Fruit fly (Drosophila melanogaster) whole organism, pupa: ENCODE data around the gene CG4287.

Experiments
- CG10348 ChIP-seq: fragments of 200-800 bp; sonication (Bioruptor generic); IDR thresholded peaks from 2 replicates; pipeline ENCODE4 v1.3.6; 2022; ENCODE audit warnings: missing biosample characterization, missing genetic modification characterization
- CG12605 ChIP-seq: fragments of 200-800 bp; sonication (Bioruptor generic); IDR thresholded peaks from 2 replicates; pipeline ENCODE4 v1.3.6; 2022; ENCODE audit warnings: missing biosample characterization, missing genetic modification characterization
- CG13204 ChIP-seq: fragments of 200-800 bp; sonication (Bioruptor generic); optimal IDR thresholded peaks from 2 replicates; lab custom pipeline; 2018; ENCODE audit warnings: missing biosample characterization, mild to moderate bottlenecking, missing genetic modification characterization, moderate library complexity
- CG14655 ChIP-seq: fragments of 200-800 bp; sonication (Bioruptor generic); optimal IDR thresholded peaks from 3 replicates; lab custom pipeline; 2017; ENCODE audit warnings: mild to moderate bottlenecking, missing biosample characterization, missing genetic modification reagents, missing genetic modification characterization
- CG15710 ChIP-seq: fragments of 200-800 bp; sonication (Bioruptor generic); optimal IDR thresholded peaks from 2 replicates; lab custom pipeline; 2018; ENCODE audit warnings: missing biosample characterization, mild to moderate bottlenecking, missing genetic modification characterization, moderate library complexity
- CG17806 ChIP-seq: fragments of 200-800 bp; sonication (Bioruptor generic); optimal IDR thresholded peaks from 2 replicates; lab custom pipeline; 2018; ENCODE audit warnings: missing biosample characterization, mild to moderate bottlenecking, missing genetic modification characterization, moderate library complexity
- CG32121 ChIP-seq: fragments of 200-800 bp; sonication (Bioruptor generic); IDR thresholded peaks from 2 replicates; pipeline ENCODE4 v1.3.6; 2022; ENCODE audit warnings: missing biosample characterization, missing genetic modification characterization
- CG34367 ChIP-seq: fragments of 200-800 bp; sonication (Bioruptor generic); optimal IDR thresholded peaks from 2 replicates; lab custom pipeline; 2018; ENCODE audit warnings: missing biosample characterization, mild to moderate bottlenecking, missing genetic modification characterization
- CG4496 ChIP-seq: fragments of 200-800 bp; sonication (Bioruptor generic); IDR thresholded peaks from 3 replicates; pipeline ENCODE4 v1.3.6; 2022; ENCODE audit warnings: missing biosample characterization, missing genetic modification characterization
- CG8159 ChIP-seq: fragments of 200-800 bp; sonication (Bioruptor generic); optimal IDR thresholded peaks from 3 replicates; lab custom pipeline; 2018; ENCODE audit warnings: missing biosample characterization, mild to moderate bottlenecking, missing genetic modification characterization, moderate library complexity
- CG8301 ChIP-seq: fragments of 200-800 bp; sonication (Bioruptor generic); optimal IDR thresholded peaks from 2 replicates; lab custom pipeline; 2018; ENCODE audit warnings: missing biosample characterization, mild to moderate bottlenecking, missing genetic modification characterization
- CG9948 ChIP-seq: fragments of 200-800 bp; sonication (Bioruptor generic); optimal IDR thresholded peaks from 2 replicates; lab custom pipeline; 2018; ENCODE audit warnings: missing biosample characterization, mild to moderate bottlenecking, missing genetic modification characterization, moderate library complexity
- D1 ChIP-seq: fragments of 200-800 bp; sonication (Bioruptor generic); optimal IDR thresholded peaks from 2 replicates; lab custom pipeline; 2018; ENCODE audit warnings: missing biosample characterization, mild to moderate bottlenecking, missing genetic modification characterization, moderate library complexity
- EcR ChIP-seq: fragments of 200-800 bp; sonication (Bioruptor generic); optimal IDR thresholded peaks from 3 replicates; lab custom pipeline; 2019; ENCODE audit warnings: missing biosample characterization, missing genetic modification characterization, mild to moderate bottlenecking, moderate library complexity, missing genetic modification reagents
- Ets98B ChIP-seq: fragments of 200-800 bp; sonication (Bioruptor generic); IDR thresholded peaks from 2 replicates; pipeline ENCODE4 v1.3.6; 2022; ENCODE audit warnings: missing biosample characterization, missing genetic modification characterization
- Pif1A ChIP-seq: fragments of 200-800 bp; sonication (Bioruptor generic); optimal IDR thresholded peaks from 3 replicates; lab custom pipeline; 2016; ENCODE audit warnings: missing biosample characterization, missing genetic modification characterization
- Pif1B ChIP-seq: fragments of 200-800 bp; sonication (Bioruptor generic); optimal IDR thresholded peaks from 3 replicates; lab custom pipeline; 2016; ENCODE audit warnings: missing biosample characterization, missing genetic modification characterization
- Snoo ChIP-seq: fragments of 200-800 bp; sonication (Bioruptor generic); optimal IDR thresholded peaks from 3 replicates; lab custom pipeline; 2017; ENCODE audit warnings: missing biosample characterization, mild to moderate bottlenecking, missing genetic modification characterization, inconsistent platforms
- fd96Ca ChIP-seq: fragments of 200-800 bp; sonication (Bioruptor generic); IDR thresholded peaks from 3 replicates; pipeline ENCODE4 v1.3.6; 2022; ENCODE audit warnings: missing biosample characterization, missing genetic modification characterization
- gl ChIP-seq: fragments of 200-800 bp; sonication (Bioruptor generic); optimal IDR thresholded peaks from 2 replicates; lab custom pipeline; 2018; ENCODE audit warnings: missing biosample characterization, mild to moderate bottlenecking, missing genetic modification characterization
- rn ChIP-seq: fragments of 200-800 bp; sonication (Bioruptor generic); IDR thresholded peaks from 2 replicates; pipeline ENCODE4 v1.3.6; 2022; ENCODE audit warnings: missing biosample characterization, missing genetic modification characterization

The CG4287 gene

DNA sequence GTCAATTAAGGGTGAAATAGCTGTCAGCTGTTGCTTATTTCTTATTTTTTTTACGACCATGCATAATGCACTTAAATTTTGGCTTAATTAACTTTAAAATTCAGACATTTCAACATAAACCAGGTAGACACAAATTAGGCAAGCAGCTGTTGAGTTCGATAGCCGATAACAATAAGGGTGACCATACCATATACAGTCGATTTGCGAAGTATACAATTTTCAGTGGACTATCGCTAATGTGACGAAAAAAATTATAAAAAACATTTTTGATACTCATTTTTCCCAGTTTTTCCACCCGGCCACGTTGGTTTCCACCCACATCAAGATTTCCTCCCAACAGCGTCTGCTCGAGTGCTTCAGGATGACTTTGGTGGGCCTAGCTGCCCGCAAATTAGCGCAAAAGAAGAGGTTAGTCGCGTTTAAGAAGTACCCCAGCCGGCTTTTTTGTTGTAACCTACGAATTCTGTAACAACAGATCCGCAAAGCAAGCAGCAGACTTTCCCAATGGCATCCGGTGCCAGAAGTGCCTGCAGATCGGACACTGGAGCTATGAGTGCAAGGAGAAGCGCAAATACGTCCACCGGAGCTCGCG, at the start of gene CG4287, which contains the start of gene CG5516:
Gene CG4287, minus strand, starts transcription at position 178 of the 592 bp plus-strand sequence.
Gene CG5516, plus strand, starts transcription at position 195 of the 592 bp plus-strand sequence.
- TF ChIP-seq CG34367 (tag; lab: Kevin White, UChicago) = no peak
- no peak for TF ChIP-seq CG8159 (tag; lab: Kevin White, UChicago)
- TF ChIP-seq gl (tag; lab: Kevin White, UChicago) = no peak

DNA sequence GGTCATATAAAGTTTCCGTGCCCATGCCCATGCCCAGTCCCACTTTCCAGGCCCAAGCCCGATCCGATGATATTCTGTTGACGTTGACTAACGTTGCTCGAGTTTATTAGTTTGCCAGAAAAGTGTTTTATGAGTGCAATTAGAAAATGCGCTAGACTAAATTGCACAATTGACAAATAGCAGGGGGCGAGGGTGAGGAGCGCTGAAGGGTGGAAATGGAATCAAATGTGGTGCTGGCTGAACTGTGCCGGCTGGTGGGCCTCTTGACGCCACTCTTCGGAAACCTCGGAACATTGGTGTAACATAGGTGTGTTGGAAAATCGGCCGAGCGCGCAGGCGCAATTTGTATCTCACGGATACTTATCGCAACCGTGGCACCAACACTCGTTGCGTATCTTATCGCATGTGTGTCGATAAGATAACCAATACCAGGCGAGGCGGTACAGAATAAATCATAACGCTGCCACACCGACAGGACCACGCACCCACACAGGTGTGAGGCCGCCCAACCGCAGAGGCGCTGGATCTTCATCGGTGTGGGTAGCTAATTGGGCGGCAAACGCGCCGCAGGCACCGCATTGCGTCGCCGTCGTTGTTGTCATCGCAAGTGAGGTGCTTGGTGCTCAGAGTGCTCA, 48.1 kb upstream of the CG4287 start:
- no peak for TF ChIP-seq Ets98B (GFP tag; lab: Robert Waterston, UW)
- no peak for TF ChIP-seq CG10348
- TF ChIP-seq Pif1A = no peak
- TF ChIP-seq CG8159 (tag; lab: Kevin White, UChicago) = no peak
- no peak for TF ChIP-seq D1
- no peak for TF ChIP-seq CG4496 (GFP tag; lab: Robert Waterston, UW)
- TF ChIP-seq Snoo (tag; lab: Kevin White, UChicago) = no peak
- TF ChIP-seq fd96Ca (GFP tag; lab: Robert Waterston, UW) = no peak
- no peak for TF ChIP-seq gl (tag; lab: Kevin White, UChicago)
- TF ChIP-seq CG17806 = no peak
- no peak for TF ChIP-seq Pif1B
- TF ChIP-seq CG8301 (tag; lab: Kevin White, UChicago) = no peak
- no peak for TF ChIP-seq CG14655 (GFP tag; lab: Kevin White, UChicago)
- TF ChIP-seq CG34367 (tag; lab: Kevin White, UChicago) = no peak
- TF ChIP-seq EcR (GFP tag; lab: Kevin White, UChicago) = no peak
- TF ChIP-seq CG15710 = no peak
- TF ChIP-seq CG9948 (tag; lab: Kevin White, UChicago) = no peak
- no peak for TF ChIP-seq rn (GFP tag; lab: Robert Waterston, UW)

DNA sequence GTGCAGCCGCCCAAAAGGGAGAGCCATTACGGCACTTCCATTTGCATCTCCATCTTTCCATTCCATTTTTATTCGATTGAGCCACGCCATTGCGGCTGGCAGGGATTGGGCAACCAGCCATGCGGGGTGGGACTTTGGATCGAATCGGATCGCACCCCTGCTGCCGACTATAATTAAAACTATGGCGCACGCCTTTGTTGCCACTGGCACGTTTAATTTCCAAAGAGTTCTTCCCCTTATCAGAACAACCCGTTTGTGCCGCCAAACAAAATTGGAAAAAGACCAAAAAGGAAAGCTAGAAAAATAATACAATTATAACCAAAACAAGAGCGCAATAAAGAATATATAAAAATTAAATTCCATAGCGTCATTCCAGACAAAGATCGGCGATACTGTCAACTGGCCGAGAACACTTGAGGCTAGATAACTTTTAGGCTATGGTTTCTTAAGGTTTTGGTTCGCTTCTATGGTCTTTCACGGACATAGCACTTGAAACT, 46.4 kb upstream of the CG4287 start:
- TF ChIP-seq CG4496 (GFP tag; lab: Robert Waterston, UW) = no peak
- TF ChIP-seq CG14655 (GFP tag; lab: Kevin White, UChicago) = no peak
- no peak for TF ChIP-seq EcR (GFP tag; lab: Kevin White, UChicago)

DNA sequence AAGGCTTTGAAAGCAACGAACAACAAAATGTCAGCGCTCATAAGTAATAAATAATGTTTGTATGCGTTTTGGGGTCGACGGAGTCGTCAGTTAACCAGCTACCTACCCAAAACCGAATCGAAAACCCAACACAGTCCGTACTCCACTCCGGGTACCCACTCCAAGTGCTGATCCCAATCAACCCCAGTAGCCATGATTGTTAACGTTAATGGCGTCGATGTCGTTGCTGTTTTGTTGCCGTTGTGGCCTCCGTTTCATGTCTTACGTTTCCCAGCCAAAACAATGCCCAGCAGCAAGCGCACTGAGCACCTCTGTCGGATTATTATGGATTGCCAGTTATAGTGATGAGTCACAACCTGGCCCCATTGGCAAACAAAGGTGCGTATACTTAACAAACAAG, 45.4 kb upstream of the CG4287 start, which contains the start of gene GATAe:
Gene GATAe, plus strand, starts transcription at position 76 of the 400 bp plus-strand sequence.
- TF ChIP-seq CG14655 (GFP tag; lab: Kevin White, UChicago) = no peak
- TF ChIP-seq CG9948 (tag; lab: Kevin White, UChicago) = no peak
- TF ChIP-seq CG4496 (GFP tag; lab: Robert Waterston, UW) = no peak
- TF ChIP-seq CG12605 (GFP tag; lab: Robert Waterston, UW) = no peak
- no peak for TF ChIP-seq CG17806
- TF ChIP-seq Pif1B = no peak
- TF ChIP-seq CG10348 = no peak
- no peak for TF ChIP-seq gl (tag; lab: Kevin White, UChicago)
- no peak for TF ChIP-seq CG8159 (tag; lab: Kevin White, UChicago)
- no peak for TF ChIP-seq rn (GFP tag; lab: Robert Waterston, UW)
- TF ChIP-seq CG13204 (GFP tag; lab: Kevin White, UChicago) = no peak
- TF ChIP-seq CG8301 (tag; lab: Kevin White, UChicago) = no peak
- TF ChIP-seq CG34367 (tag; lab: Kevin White, UChicago) = no peak
- no peak for TF ChIP-seq fd96Ca (GFP tag; lab: Robert Waterston, UW)
- no peak for TF ChIP-seq CG32121

DNA sequence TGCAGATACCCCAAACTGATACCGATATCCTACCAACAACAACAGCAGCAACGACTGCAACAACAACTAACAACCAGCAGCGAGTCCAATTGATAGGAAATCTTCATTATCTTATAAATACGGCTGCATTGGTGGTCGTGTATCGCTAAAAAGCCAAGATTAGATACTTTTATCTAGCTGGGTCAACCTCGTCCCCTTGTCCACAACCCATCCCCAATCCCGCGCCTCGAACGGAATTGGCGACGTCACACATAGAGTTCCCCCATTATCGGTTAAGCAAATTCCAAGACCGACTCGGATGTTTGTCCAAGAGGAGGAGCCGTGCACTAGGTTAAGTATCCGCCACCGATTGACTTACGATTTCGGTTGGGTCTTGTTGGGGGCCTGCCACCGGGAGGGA, 44.6 kb upstream of the CG4287 start:
- TF ChIP-seq Ets98B (GFP tag; lab: Robert Waterston, UW) (no peak), CG8159 (tag; lab: Kevin White, UChicago) (no peak), CG17806 (no peak), D1 (no peak), rn (GFP tag; lab: Robert Waterston, UW) (no peak), Snoo (tag; lab: Kevin White, UChicago) (no peak), CG12605 (GFP tag; lab: Robert Waterston, UW) (no peak), CG15710 (no peak), CG14655 (GFP tag; lab: Kevin White, UChicago) (no peak), CG13204 (GFP tag; lab: Kevin White, UChicago) (no peak), CG4496 (GFP tag; lab: Robert Waterston, UW) (no peak), CG9948 (tag; lab: Kevin White, UChicago) (no peak), CG10348 (no peak), CG32121 (no peak), fd96Ca (GFP tag; lab: Robert Waterston, UW) (no peak)

DNA sequence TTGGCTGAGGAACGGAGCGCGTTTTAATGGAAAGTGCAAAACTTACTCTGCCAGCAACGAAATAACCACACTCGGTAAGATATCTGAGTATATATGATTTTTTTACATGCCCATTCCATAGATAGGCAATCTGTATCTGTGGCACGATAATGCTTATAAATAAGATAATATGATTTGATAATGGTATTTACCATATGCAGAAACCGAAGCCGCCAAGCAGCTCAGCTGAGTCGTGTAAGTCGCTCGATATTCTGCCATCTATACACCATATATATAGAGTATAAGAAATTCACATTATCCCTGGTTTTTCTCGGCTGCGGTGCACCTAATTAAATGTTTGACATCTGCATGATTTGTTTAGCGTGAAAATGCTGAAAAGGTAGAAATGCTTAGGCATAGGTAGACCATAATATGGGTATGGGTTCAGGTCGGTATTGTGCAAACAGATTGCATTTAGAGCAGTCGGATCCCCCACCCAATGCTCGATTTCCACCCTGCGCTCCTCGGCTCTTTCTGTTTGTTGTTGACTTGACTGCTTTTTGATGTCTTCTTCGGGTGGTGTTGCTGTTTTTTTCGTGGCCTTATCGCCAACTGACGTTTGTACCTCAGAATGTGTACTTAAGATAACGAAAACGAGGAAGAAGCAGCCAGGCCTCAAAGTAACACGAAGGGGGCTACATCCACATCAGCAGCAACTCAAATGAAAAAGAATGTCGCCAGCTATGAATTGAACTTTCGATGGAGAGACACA, 43.3 kb upstream of the CG4287 start:
- no peak for TF ChIP-seq Pif1B
- TF ChIP-seq CG17806 = no peak
- TF ChIP-seq CG12605 (GFP tag; lab: Robert Waterston, UW) = no peak
- TF ChIP-seq Snoo (tag; lab: Kevin White, UChicago) = no peak
- TF ChIP-seq CG4496 (GFP tag; lab: Robert Waterston, UW) = no peak
- no peak for TF ChIP-seq CG10348
- TF ChIP-seq CG9948 (tag; lab: Kevin White, UChicago) = no peak
- no peak for TF ChIP-seq CG13204 (GFP tag; lab: Kevin White, UChicago)
- TF ChIP-seq CG15710 = no peak
- TF ChIP-seq CG8301 (tag; lab: Kevin White, UChicago) = no peak
- no peak for TF ChIP-seq CG14655 (GFP tag; lab: Kevin White, UChicago)
- no peak for TF ChIP-seq CG32121
- TF ChIP-seq Ets98B (GFP tag; lab: Robert Waterston, UW) = no peak
- no peak for TF ChIP-seq CG34367 (tag; lab: Kevin White, UChicago)
- no peak for TF ChIP-seq Pif1A
- no peak for TF ChIP-seq CG8159 (tag; lab: Kevin White, UChicago)
- TF ChIP-seq rn (GFP tag; lab: Robert Waterston, UW) = no peak
